Worm (Caenorhabditis elegans) whole organism, L1 larva: Measurements from ENCODE around the gene pgam-5.

Source experiments
- ama-1 ChIP-seq: fragments of 150-350 bp; optimal IDR thresholded peaks from 2 replicates; lab custom pipeline; 2014
- elt-2 ChIP-seq: sonication (generic microtip); optimal IDR thresholded peaks from 2 replicates; lab custom pipeline; 2016; ENCODE audit warnings: missing genetic modification characterization, mild to moderate bottlenecking, inconsistent platforms, missing compliant biosample characterization, missing genetic modification reagents
- lin-13 ChIP-seq: fragments of 150-350 bp; optimal IDR thresholded peaks from 2 replicates; lab custom pipeline; 2014; ENCODE audit warnings: missing biosample characterization, missing genetic modification reagents, missing genetic modification characterization
- mdl-1 ChIP-seq, 2 experiments: fragments of 150-350 bp; optimal IDR thresholded peaks; 2 replicates each; lab custom pipeline; 2014 to 2017; ENCODE audit warnings: missing biosample characterization in 2 of 2, missing genetic modification characterization in 2 of 2, inconsistent platforms in 1 of 2
- mep-1 ChIP-seq: fragments of 150-350 bp; optimal IDR thresholded peaks from 2 replicates; lab custom pipeline; 2014; ENCODE audit warnings: missing biosample characterization, missing genetic modification characterization

ce11 chrII:7642016-7642653 is 43.6 kb upstream of the pgam-5 start:
- TF ChIP-seq lin-13 (GFP tag; lab: Kevin White, UChicago) (no peak), mep-1 (tag; lab: Kevin White, UChicago) (peak; percentile 57), ama-1 (lab: Kevin White, UChicago) (peak; percentile 38), mdl-1 (tag; optimal IDR thresholded peaks at IDR 0.05; lab: Kevin White, UChicago) (peak in 1 of 2 experiments; percentile 56), elt-2 (tag; lab: Kevin White, UChicago) (no peak)
